Worm (Caenorhabditis elegans) whole organism, dauer: Measurements from ENCODE around the gene lbp-1.

Experiments
- unc-62 ChIP-seq: sonication (generic microtip); optimal IDR thresholded peaks from 2 replicates; lab custom pipeline; 2017; ENCODE audit warnings: missing biosample characterization, missing genetic modification reagents, missing genetic modification characterization

lbp-1 gene

ce11 chrX:3256784-3257493, 2.0 kb upstream of the lbp-1 start, which contains the start of gene lbp-3:
Gene lbp-3 (plus strand): TSS chrX:3257372.
- no peak for TF ChIP-seq unc-62

- TF ChIP-seq unc-62, result no peak
Measured at ce11 chrX:3260509-3260908, 1.6 kb downstream of the lbp-1 start, which contains the start of gene lbp-2. Gene lbp-2 (plus strand): TSS chrX:3260610.

ce11 chrX:3262600-3262999, 3.7 kb downstream of the lbp-1 start, which contains the start of gene fbxb-71:
Gene fbxb-71 (plus strand): TSS chrX:3262900.
- no peak for TF ChIP-seq unc-62

- no peak for TF ChIP-seq unc-62
Measured at ce11 chrX:3270806-3271205, 11.9 kb downstream of the lbp-1 start, which contains the start of gene sul-1. Gene sul-1 (minus strand): TSS chrX:3270906.

ce11 chrX:3271673-3272072, 12.7 kb downstream of the lbp-1 start, which contains the start of gene K09C4.9:
Gene K09C4.9 (minus strand): TSS chrX:3271773.
- TF ChIP-seq unc-62, result no peak

- TF ChIP-seq unc-62, result no peak
Measured at ce11 chrX:3272580-3272979, 13.6 kb downstream of the lbp-1 start, which contains the start of gene K09C4.7. Gene K09C4.7 (plus strand): TSS chrX:3272880.

ce11 chrX:3280130-3280529, 21.2 kb downstream of the lbp-1 start, which contains the start of gene K09C4.10:
Gene K09C4.10 (minus strand): TSS chrX:3280230.
- TF ChIP-seq unc-62, result no peak

- no peak for TF ChIP-seq unc-62
Measured at ce11 chrX:3282306-3282705, 23.4 kb downstream of the lbp-1 start, which contains the start of gene K09C4.5. Gene K09C4.5 (plus strand): TSS chrX:3282631.

- no peak for TF ChIP-seq unc-62
Measured at ce11 chrX:3283189-3283588, 24.2 kb downstream of the lbp-1 start.

- no peak for TF ChIP-seq unc-62
Measured at ce11 chrX:3284967-3285366, 26.0 kb downstream of the lbp-1 start.

- TF ChIP-seq unc-62, result no peak
Measured at ce11 chrX:3285448-3285847, 26.5 kb downstream of the lbp-1 start.

- TF ChIP-seq unc-62, result no peak
Measured at ce11 chrX:3289183-3289582, 30.2 kb downstream of the lbp-1 start, which contains the start of gene K09C4.4. Gene K09C4.4 (plus strand): TSS chrX:3289483.

- TF ChIP-seq unc-62, result no peak
Measured at ce11 chrX:3290147-3290546, 31.2 kb downstream of the lbp-1 start.

ce11 chrX:3291948-3292347, 33.0 kb downstream of the lbp-1 start:
- TF ChIP-seq unc-62, result no peak

ce11 chrX:3296182-3296581, 37.2 kb downstream of the lbp-1 start, which contains the start of gene K09C4.2:
Gene K09C4.2 (plus strand): TSS chrX:3296482.
- no peak for TF ChIP-seq unc-62

ce11 chrX:3297812-3298211, 38.9 kb downstream of the lbp-1 start:
- no peak for TF ChIP-seq unc-62

- no peak for TF ChIP-seq unc-62
Measured at ce11 chrX:3298582-3298981, 39.6 kb downstream of the lbp-1 start, which contains the start of gene K09C4.1. Gene K09C4.1 (plus strand): TSS chrX:3298882.

ce11 chrX:3300582-3300981, 41.6 kb downstream of the lbp-1 start:
- no peak for TF ChIP-seq unc-62
